Fruit fly (Drosophila melanogaster) whole organism, wandering third instar larva: Measurements from ENCODE around the gene TH1.

Experiments used
- Abd-B ChIP-seq: fragments of >200 bp; optimal IDR thresholded peaks from 2 replicates; lab custom pipeline; 2017; ENCODE audit warnings: missing biosample characterization, missing genetic modification characterization
- CG32264 ChIP-seq: fragments of 200-800 bp; sonication (Bioruptor generic); optimal IDR thresholded peaks from 2 replicates; lab custom pipeline; 2016; ENCODE audit warnings: missing biosample characterization, missing genetic modification characterization
- HLH106 ChIP-seq: fragments of 200-800 bp; optimal IDR thresholded peaks from 3 replicates; lab custom pipeline; 2019; ENCODE audit warnings: missing biosample characterization, mild to moderate bottlenecking, missing genetic modification characterization, moderate library complexity
- Hnf4 ChIP-seq: fragments of 200-800 bp; sonication (Bioruptor generic); optimal IDR thresholded peaks from 2 replicates; lab custom pipeline; 2016; ENCODE audit warnings: missing biosample characterization, mild to moderate bottlenecking, missing genetic modification characterization
- Hr83 ChIP-seq: fragments of 200-300 bp; sonication (Bioruptor generic); optimal IDR thresholded peaks from 2 replicates; lab custom pipeline; 2016; ENCODE audit warnings: missing biosample characterization, mild to moderate bottlenecking, missing genetic modification characterization, moderate library complexity; ENCODE audit not compliant: poor library complexity, severe bottlenecking
- Jra ChIP-seq: sonication (Bioruptor generic); optimal IDR thresholded peaks from 2 replicates; lab custom pipeline; 2016; ENCODE audit warnings: missing biosample characterization, missing genetic modification characterization
- Myc ChIP-seq: fragments of >200 bp; optimal IDR thresholded peaks from 2 replicates; lab custom pipeline; 2017
- N ChIP-seq: fragments of >200 bp; optimal IDR thresholded peaks from 2 replicates; lab custom pipeline; 2018; ENCODE audit warnings: missing biosample characterization, missing external identifiers, missing genetic modification characterization
- OdsH ChIP-seq: fragments of 200-800 bp; sonication (Bioruptor generic); optimal IDR thresholded peaks from 2 replicates; lab custom pipeline; 2016; ENCODE audit warnings: missing biosample characterization, mild to moderate bottlenecking, missing genetic modification characterization
- Rel ChIP-seq, 2 experiments: fragments of 200-800 bp; sonication (Bioruptor generic) in 1 of 2; optimal IDR thresholded peaks; 2 replicates in 1 of 2; 3 replicates in 1 of 2; lab custom pipeline; 2016 to 2019; ENCODE audit warnings: mild to moderate bottlenecking in 2 of 2, missing biosample characterization in 2 of 2, missing genetic modification characterization in 2 of 2, moderate library complexity in 1 of 2
- dl ChIP-seq, 2 experiments: fragments of 175-275, 200-275 bp in 1 of 2; fragments of 200-275 bp in 1 of 2; sonication (Bioruptor generic); optimal IDR thresholded peaks; lab custom pipeline; 2018; ENCODE audit warnings: mild to moderate bottlenecking in 2 of 2, missing biosample characterization in 2 of 2, missing genetic modification characterization in 2 of 2, moderate library complexity in 2 of 2; ENCODE audit not compliant: partially characterized antibody in 2 of 2, insufficient read depth in 1 of 2
- dmrt93B ChIP-seq: fragments of 200-800 bp; sonication (Bioruptor generic); optimal IDR thresholded peaks from 2 replicates; lab custom pipeline; 2018; ENCODE audit warnings: missing biosample characterization, mild to moderate bottlenecking, missing genetic modification characterization
- dsf ChIP-seq: sonication (Bioruptor generic); optimal IDR thresholded peaks from 2 replicates; lab custom pipeline; 2016; ENCODE audit warnings: missing biosample characterization, missing genetic modification characterization, borderline replicate concordance
- foxo ChIP-seq, 2 experiments: fragments of 200-800 bp; sonication (Bioruptor generic); optimal IDR thresholded peaks; 2 replicates in 1 of 2; 3 replicates in 1 of 2; lab custom pipeline; 2016 to 2017; ENCODE audit warnings: missing biosample characterization in 2 of 2, missing genetic modification characterization in 2 of 2
- fru ChIP-seq: fragments of 200-800 bp; sonication (Bioruptor generic); optimal IDR thresholded peaks from 3 replicates; lab custom pipeline; 2016; ENCODE audit warnings: missing biosample characterization, mild to moderate bottlenecking, missing genetic modification characterization
- lola ChIP-seq: fragments of >200 bp; optimal IDR thresholded peaks from 2 replicates; lab custom pipeline; 2017; ENCODE audit warnings: missing biosample characterization, missing genetic modification characterization
- pan ChIP-seq: fragments of >200 bp; optimal IDR thresholded peaks from 2 replicates; lab custom pipeline; 2017
- psq ChIP-seq: fragments of 200-800 bp; sonication (Bioruptor generic); optimal IDR thresholded peaks from 3 replicates; lab custom pipeline; 2017; ENCODE audit warnings: missing biosample characterization, mild to moderate bottlenecking, missing genetic modification characterization, moderate library complexity
- sage ChIP-seq: fragments of 200-800 bp; sonication (Bioruptor generic); optimal IDR thresholded peaks from 2 replicates; lab custom pipeline; 2016; ENCODE audit warnings: missing biosample characterization, mild to moderate bottlenecking, missing genetic modification characterization
- sv ChIP-seq: fragments of 200-800 bp; sonication (Bioruptor generic); optimal IDR thresholded peaks from 3 replicates; lab custom pipeline; 2016; ENCODE audit warnings: missing biosample characterization, missing genetic modification characterization
- usp ChIP-seq: fragments of >200 bp; optimal IDR thresholded peaks from 2 replicates; lab custom pipeline; 2017; ENCODE audit warnings: missing biosample characterization, missing genetic modification characterization
- woc ChIP-seq: sonication (Bioruptor generic); optimal IDR thresholded peaks from 2 replicates; lab custom pipeline; 2016; ENCODE audit warnings: missing biosample characterization, mild to moderate bottlenecking, missing genetic modification characterization

Gene TH1

dm6 chrX:16383667-16384515 is 7.3 kb downstream of the TH1 start:
- TF ChIP-seq HLH106 (tag; lab: Kevin White, UChicago) (no peak), psq (GFP tag; lab: Kevin White, UChicago) (peak; percentile 1), sage (GFP tag; lab: Kevin White, UChicago) (peak; percentile 17)

dm6 chrX:16374059-16374458 is 17.2 kb downstream of the TH1 start:
- TF ChIP-seq N: no peak
- no peak for TF ChIP-seq CG32264 (GFP tag; lab: Kevin White, UChicago)

- peak; percentile 19 for TF ChIP-seq psq (GFP tag; lab: Kevin White, UChicago)
- peak; percentile 10 for TF ChIP-seq OdsH
- no peak for TF ChIP-seq sage (GFP tag; lab: Kevin White, UChicago)
- no peak for TF ChIP-seq foxo (GFP tag; optimal IDR thresholded peaks at IDR 0.05; lab: Kevin White, UChicago)
- TF ChIP-seq HLH106 (tag; lab: Kevin White, UChicago): no peak
Measured at dm6 chrX:16373541-16373940, 17.7 kb downstream of the TH1 start.

- TF ChIP-seq N (no peak), usp (GFP tag; lab: Kevin White, UChicago) (no peak), Rel (GFP tag; optimal IDR thresholded peaks at IDR 0.05; lab: Kevin White, UChicago) (peak; percentile 9), Rel (tag; optimal IDR thresholded peaks at IDR 0.05; lab: Kevin White, UChicago) (no peak)
Measured at dm6 chrX:16372492-16373350, 18.5 kb downstream of the TH1 start, which contains the start of gene Fur2. Gene Fur2 (plus strand): TSS chrX:16373086.

- TF ChIP-seq N (no peak), sage (GFP tag; lab: Kevin White, UChicago) (peak; percentile 19), OdsH (peak; percentile 23), sv (GFP tag; lab: Kevin White, UChicago) (no peak), dsf (no peak), fru (GFP tag; lab: Kevin White, UChicago) (peak; percentile 13)
Measured at dm6 chrX:16371923-16372322, 19.3 kb downstream of the TH1 start.

dm6 chrX:16368585-16368984 is 22.7 kb downstream of the TH1 start:
- TF ChIP-seq dl (GFP tag; optimal IDR thresholded peaks at IDR 0.05; lab: Kevin White, UChicago; ENCODE audit: insufficient read depth in 1 of 2, partially characterized antibody in 2 of 2) (no peak), N (no peak), Myc (no peak), Abd-B (GFP tag; lab: Kevin White, UChicago) (no peak), dsf (no peak), dmrt93B (GFP tag; lab: Kevin White, UChicago) (no peak), Hr83 (GFP tag; lab: Kevin White, UChicago) (no peak), Jra (GFP tag; lab: Kevin White, UChicago) (no peak), lola (GFP tag; lab: Kevin White, UChicago) (no peak), CG32264 (GFP tag; lab: Kevin White, UChicago) (no peak), Hnf4 (GFP tag; lab: Kevin White, UChicago) (no peak), pan (lab: Kevin White, UChicago) (no peak)

dm6 chrX:16361306-16361705 is 29.9 kb downstream of the TH1 start, which contains the start of gene nonA:
Gene nonA (plus strand): TSS chrX:16361569.
- TF ChIP-seq woc (peak; percentile 54), OdsH (no peak), Hnf4 (GFP tag; lab: Kevin White, UChicago) (peak; percentile 20), fru (GFP tag; lab: Kevin White, UChicago) (peak; percentile 38), N (peak; percentile 5), Jra (GFP tag; lab: Kevin White, UChicago) (no peak)
